Fruit fly (Drosophila melanogaster) whole organism, embryonic: ENCODE measurements around the gene CG13314.

Experiments used
- Bdp1 ChIP-seq: fragments of 200-800 bp; sonication (Bioruptor generic); optimal IDR thresholded peaks from 3 replicates; lab custom pipeline; 2016; ENCODE audit warnings: missing biosample characterization, missing genetic modification characterization
- CG10366 ChIP-seq: fragments of 200-800 bp; sonication (Bioruptor generic); IDR thresholded peaks from 2 replicates; pipeline ENCODE4 v1.3.6; 2022; ENCODE audit warnings: missing biosample characterization, missing genetic modification characterization
- CG10654 ChIP-seq: fragments of 200-800 bp; sonication (Bioruptor generic); optimal IDR thresholded peaks from 2 replicates; lab custom pipeline; 2016; ENCODE audit warnings: missing biosample characterization, missing genetic modification characterization
- CG10979 ChIP-seq: fragments of 200-800 bp; sonication (Bioruptor generic); optimal IDR thresholded peaks from 2 replicates; lab custom pipeline; 2018; ENCODE audit warnings: missing biosample characterization, mild to moderate bottlenecking, missing genetic modification characterization, moderate library complexity
- CG11560 ChIP-seq: fragments of 200-800 bp; sonication (Bioruptor generic); IDR thresholded peaks from 3 replicates; pipeline ENCODE4 v1.3.6; 2022; ENCODE audit warnings: missing biosample characterization, missing genetic modification characterization
- CG14965 ChIP-seq: fragments of 200-800 bp; sonication (Bioruptor generic); optimal IDR thresholded peaks from 2 replicates; lab custom pipeline; 2016; ENCODE audit warnings: missing biosample characterization, missing genetic modification characterization, borderline replicate concordance
- CG15514 ChIP-seq: fragments of 200-800 bp; sonication (Bioruptor generic); optimal IDR thresholded peaks from 3 replicates; lab custom pipeline; 2017; ENCODE audit warnings: missing biosample characterization, missing genetic modification characterization, mild to moderate bottlenecking, moderate library complexity, missing genetic modification reagents
- CG1602 ChIP-seq: fragments of 200-800 bp; sonication (Bioruptor generic); optimal IDR thresholded peaks from 3 replicates; lab custom pipeline; 2016; ENCODE audit warnings: missing biosample characterization, missing genetic modification characterization
- CG18764 ChIP-seq: fragments of 200-800 bp; sonication (Bioruptor generic); optimal IDR thresholded peaks from 3 replicates; lab custom pipeline; 2016; ENCODE audit warnings: missing biosample characterization, missing genetic modification characterization
- CG2120 ChIP-seq: fragments of 200-800 bp; sonication (Bioruptor generic); optimal IDR thresholded peaks from 3 replicates; lab custom pipeline; 2016; ENCODE audit warnings: missing biosample characterization, missing genetic modification characterization
- CG2712 ChIP-seq: fragments of 200-800 bp; optimal IDR thresholded peaks from 3 replicates; lab custom pipeline; 2019; ENCODE audit warnings: missing biosample characterization, mild to moderate bottlenecking, missing genetic modification characterization, moderate library complexity
- CG30020 ChIP-seq: fragments of 200-800 bp; optimal IDR thresholded peaks from 2 replicates; lab custom pipeline; 2019; ENCODE audit warnings: missing biosample characterization, mild to moderate bottlenecking, missing genetic modification characterization, moderate library complexity
- CG3065 ChIP-seq: fragments of 200-800 bp; sonication (Bioruptor generic); optimal IDR thresholded peaks from 2 replicates; lab custom pipeline; 2016; ENCODE audit warnings: missing biosample characterization, missing genetic modification characterization
- CG31388 ChIP-seq: fragments of 200-800 bp; sonication (Bioruptor generic); optimal IDR thresholded peaks from 2 replicates; lab custom pipeline; 2016; ENCODE audit warnings: missing biosample characterization, missing genetic modification characterization
- CG3281 ChIP-seq: fragments of 200-800 bp; sonication (Bioruptor generic); optimal IDR thresholded peaks from 3 replicates; lab custom pipeline; 2017; ENCODE audit warnings: missing biosample characterization, mild to moderate bottlenecking, missing genetic modification characterization
- CG3838 ChIP-seq: fragments of 200-800 bp; sonication (Bioruptor generic); optimal IDR thresholded peaks from 3 replicates; lab custom pipeline; 2016; ENCODE audit warnings: missing biosample characterization, missing genetic modification characterization
- CG3995 ChIP-seq: fragments of 200-800 bp; sonication (Bioruptor generic); optimal IDR thresholded peaks from 3 replicates; lab custom pipeline; 2016; ENCODE audit warnings: missing biosample characterization, missing genetic modification characterization
- CG4854 ChIP-seq: fragments of 200-800 bp; sonication (Bioruptor generic); optimal IDR thresholded peaks from 2 replicates; lab custom pipeline; 2016; ENCODE audit warnings: missing biosample characterization, missing genetic modification characterization, inconsistent platforms
- CG5953 ChIP-seq: fragments of 200-800 bp; sonication (Bioruptor generic); IDR thresholded peaks from 2 replicates; pipeline ENCODE4 v1.3.6; 2022; ENCODE audit warnings: missing biosample characterization, missing genetic modification characterization
- CG7928 ChIP-seq: fragments of 200-800 bp; sonication (Bioruptor generic); optimal IDR thresholded peaks from 2 replicates; lab custom pipeline; 2017; ENCODE audit warnings: missing biosample characterization, mild to moderate bottlenecking, missing genetic modification characterization
- CG8290 ChIP-seq, 3 experiments: fragments of 200-800 bp; sonication (Bioruptor generic); optimal IDR thresholded peaks; 2 replicates each; lab custom pipeline; 2016 to 2019; ENCODE audit warnings: missing biosample characterization in 3 of 3, missing genetic modification characterization in 3 of 3, mild to moderate bottlenecking in 2 of 3, moderate library complexity in 1 of 3
- CG9817 ChIP-seq: fragments of 200-800 bp; sonication (Bioruptor generic); optimal IDR thresholded peaks from 2 replicates; lab custom pipeline; 2018; ENCODE audit warnings: missing biosample characterization, mild to moderate bottlenecking, missing genetic modification characterization, moderate library complexity
- Dbx ChIP-seq: fragments of 200-800 bp; sonication (Bioruptor generic); IDR thresholded peaks from 3 replicates; pipeline ENCODE4 v1.3.6; 2022; ENCODE audit warnings: missing biosample characterization, missing genetic modification characterization
- E2f2 ChIP-seq: fragments of 200-800 bp; sonication (Bioruptor generic); IDR thresholded peaks from 2 replicates; pipeline ENCODE4 v1.3.6; 2022; ENCODE audit warnings: missing biosample characterization, missing genetic modification characterization
- HLHmδ ChIP-seq: fragments of 200-800 bp; sonication (Bioruptor generic); optimal IDR thresholded peaks from 2 replicates; lab custom pipeline; 2018; ENCODE audit warnings: missing biosample characterization, mild to moderate bottlenecking, missing genetic modification characterization, moderate library complexity
- Hr51 ChIP-seq, 2 experiments: fragments of 200-800 bp; sonication (Bioruptor generic); optimal IDR thresholded peaks; 2 replicates in 1 of 2; 3 replicates in 1 of 2; lab custom pipeline; 2016 to 2018; ENCODE audit warnings: missing biosample characterization in 2 of 2, missing genetic modification characterization in 2 of 2, mild to moderate bottlenecking in 1 of 2, moderate library complexity in 1 of 2
- Kr ChIP-seq: fragments of 200-800 bp; sonication (Bioruptor generic); optimal IDR thresholded peaks from 2 replicates; lab custom pipeline; 2017; ENCODE audit warnings: missing biosample characterization, mild to moderate bottlenecking, missing genetic modification characterization
- Lim3 ChIP-seq: fragments of 200-800 bp; sonication (Bioruptor generic); IDR thresholded peaks from 2 replicates; pipeline ENCODE4 v1.3.6; 2022; ENCODE audit warnings: missing biosample characterization, missing genetic modification characterization
- Oaz ChIP-seq: fragments of 200-800 bp; sonication (Bioruptor generic); IDR thresholded peaks from 2 replicates; pipeline ENCODE4 v1.3.6; 2022; ENCODE audit warnings: missing biosample characterization, missing genetic modification characterization
- Sin3A ChIP-seq: fragments of >200 bp; optimal IDR thresholded peaks from 2 replicates; lab custom pipeline; 2018
- Sox102F ChIP-seq: fragments of 200-800 bp; sonication (Bioruptor generic); optimal IDR thresholded peaks from 2 replicates; lab custom pipeline; 2018; ENCODE audit warnings: missing biosample characterization, mild to moderate bottlenecking, missing genetic modification characterization, moderate library complexity
- ac ChIP-seq: fragments of 200-800 bp; sonication (Bioruptor generic); optimal IDR thresholded peaks from 3 replicates; lab custom pipeline; 2017; ENCODE audit warnings: missing biosample characterization, mild to moderate bottlenecking, missing genetic modification characterization
- bab2 ChIP-seq: fragments of 200-800 bp; sonication (Bioruptor generic); optimal IDR thresholded peaks from 2 replicates; lab custom pipeline; 2016; ENCODE audit warnings: missing biosample characterization, missing genetic modification characterization
- bcd ChIP-seq: fragments of 200-800 bp; sonication (Bioruptor generic); optimal IDR thresholded peaks from 2 replicates; lab custom pipeline; 2017; ENCODE audit warnings: missing biosample characterization, mild to moderate bottlenecking, missing genetic modification characterization
- btn ChIP-seq: fragments of 200-800 bp; sonication (Bioruptor generic); optimal IDR thresholded peaks from 2 replicates; lab custom pipeline; 2016; ENCODE audit warnings: missing biosample characterization, missing genetic modification characterization
- ci ChIP-seq: fragments of 200-800 bp; sonication (Bioruptor generic); IDR thresholded peaks from 3 replicates; pipeline ENCODE4 v1.3.6; 2022; ENCODE audit warnings: missing biosample characterization, missing genetic modification characterization
- cwo ChIP-seq: fragments of 200-800 bp; sonication (Bioruptor generic); optimal IDR thresholded peaks from 3 replicates; lab custom pipeline; 2017; ENCODE audit warnings: missing biosample characterization, missing genetic modification characterization, mild to moderate bottlenecking, moderate library complexity, missing genetic modification reagents
- da ChIP-seq: fragments of 200-800 bp; sonication (Bioruptor generic); optimal IDR thresholded peaks from 2 replicates; lab custom pipeline; 2016; ENCODE audit warnings: missing biosample characterization, missing genetic modification characterization
- dmrt99B ChIP-seq: fragments of 200-800 bp; sonication (Bioruptor generic); optimal IDR thresholded peaks from 2 replicates; lab custom pipeline; 2018; ENCODE audit warnings: missing biosample characterization, mild to moderate bottlenecking, missing genetic modification characterization, moderate library complexity
- gce ChIP-seq: fragments of 200-800 bp; sonication (Bioruptor generic); IDR thresholded peaks from 3 replicates; pipeline ENCODE4 v1.3.6; 2022; ENCODE audit warnings: missing biosample characterization, missing genetic modification characterization
- gro ChIP-seq: fragments of 200-800 bp; sonication (Bioruptor generic); optimal IDR thresholded peaks from 2 replicates; lab custom pipeline; 2016; ENCODE audit warnings: missing biosample characterization, missing genetic modification characterization
- lola ChIP-seq, 3 experiments: fragments of >200 bp in 2 of 3; fragments of 200-800 bp in 1 of 3; sonication (Bioruptor generic) in 1 of 3; optimal IDR thresholded peaks; 2 replicates each; lab custom pipeline; 2017 to 2019; ENCODE audit warnings: missing biosample characterization in 3 of 3, missing genetic modification characterization in 3 of 3, mild to moderate bottlenecking in 1 of 3, moderate library complexity in 1 of 3
- mirr ChIP-seq: fragments of 200-800 bp; sonication (Bioruptor generic); optimal IDR thresholded peaks from 3 replicates; lab custom pipeline; 2018; ENCODE audit warnings: missing biosample characterization, mild to moderate bottlenecking, missing genetic modification characterization
- odd ChIP-seq: fragments of 200-800 bp; sonication (Bioruptor generic); optimal IDR thresholded peaks from 2 replicates; lab custom pipeline; 2017; ENCODE audit warnings: missing biosample characterization, mild to moderate bottlenecking, missing genetic modification characterization
- pfk ChIP-seq: fragments of 200-800 bp; sonication (Bioruptor generic); optimal IDR thresholded peaks from 2 replicates; lab custom pipeline; 2018; ENCODE audit warnings: missing biosample characterization, mild to moderate bottlenecking, missing genetic modification characterization, moderate library complexity
- ranshi ChIP-seq: fragments of 200-800 bp; sonication (Bioruptor generic); IDR thresholded peaks from 2 replicates; pipeline ENCODE4 v1.3.6; 2022; ENCODE audit warnings: missing biosample characterization, missing genetic modification characterization
- so ChIP-seq: fragments of 200-800 bp; sonication (Bioruptor generic); IDR thresholded peaks from 3 replicates; pipeline ENCODE4 v1.3.6; 2022; ENCODE audit warnings: missing biosample characterization, missing genetic modification characterization
- sug ChIP-seq: fragments of 200-800 bp; optimal IDR thresholded peaks from 2 replicates; lab custom pipeline; 2019; ENCODE audit warnings: missing biosample characterization, mild to moderate bottlenecking, missing genetic modification characterization, moderate library complexity

CG13314 gene

DNA sequence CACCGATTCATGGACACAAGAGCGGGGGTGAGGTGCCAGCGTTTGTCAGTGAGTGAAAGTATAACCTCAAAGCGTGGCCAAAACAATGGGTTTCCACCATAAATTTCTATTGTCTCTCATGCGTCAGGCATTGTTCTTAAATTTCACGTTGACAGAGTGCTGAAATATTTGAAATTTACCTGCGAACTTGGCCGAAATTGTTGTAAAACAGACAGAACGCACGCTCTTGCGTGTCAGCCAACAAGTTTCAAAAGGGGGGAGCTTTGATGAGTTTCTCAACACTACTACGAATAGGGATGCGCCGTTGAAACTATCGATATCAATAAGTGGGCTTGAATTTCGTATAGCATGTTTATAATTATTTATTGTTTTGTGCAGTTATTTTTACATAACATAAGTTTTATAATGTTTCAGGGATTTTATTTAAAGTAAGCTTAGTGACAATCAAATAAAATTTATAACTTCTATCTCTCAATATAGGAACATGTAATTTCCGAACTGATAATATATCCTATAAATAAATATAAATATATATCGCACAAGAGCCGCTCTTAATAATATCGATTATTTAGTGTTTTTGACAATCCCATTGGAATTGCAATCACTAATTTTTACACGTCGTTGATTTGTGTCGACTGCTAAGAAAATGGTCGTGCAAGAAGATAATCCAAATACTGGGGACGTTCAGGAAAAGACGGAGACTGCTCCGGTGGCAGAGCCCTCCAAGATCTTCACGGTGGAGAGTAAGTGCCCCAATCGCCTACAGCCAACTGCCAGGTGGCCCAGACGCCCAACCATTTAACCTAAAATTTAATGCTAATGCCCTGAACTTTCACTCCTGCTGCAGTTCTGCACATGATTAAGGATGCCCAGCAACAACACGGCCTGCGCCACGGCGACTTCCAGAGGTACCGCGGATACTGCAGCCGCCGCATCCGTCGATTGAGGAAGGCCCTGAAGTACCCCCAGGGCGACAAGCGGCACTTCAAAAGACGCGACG, 6.8 kb upstream of the CG13314 start, which contains the start of the genes pix and Srp68 (continued):
- TF ChIP-seq bab2, result peak; percentile 34
- peak; percentile 76 for TF ChIP-seq CG2120
- no peak for TF ChIP-seq CG11560
- peak; percentile 42 for TF ChIP-seq CG10979 (tag; lab: Kevin White, UChicago)
- peak; percentile 50 for TF ChIP-seq Bdp1 (GFP tag; lab: Kevin White, UChicago)
- TF ChIP-seq Dbx (GFP tag; lab: Robert Waterston, UW), result peak; percentile 67; the same call in 1 of the 3 replicates
- peak; percentile 18 for TF ChIP-seq CG7928
- peak; percentile 66 for TF ChIP-seq CG9817
- TF ChIP-seq ci (GFP tag; lab: Robert Waterston, UW), result no peak
- no peak for TF ChIP-seq Sox102F (GFP tag; lab: Kevin White, UChicago)
- peak; percentile 37 for TF ChIP-seq E2f2 (GFP tag; lab: Robert Waterston, UW)
- TF ChIP-seq Kr, result no peak
- TF ChIP-seq gce (GFP tag; lab: Robert Waterston, UW), result no peak
- no peak for TF ChIP-seq CG14965 (GFP tag; lab: Kevin White, UChicago)
- TF ChIP-seq CG3065, result no peak
- TF ChIP-seq CG15514 (GFP tag; lab: Kevin White, UChicago), result peak; percentile 32
- TF ChIP-seq cwo (GFP tag; lab: Kevin White, UChicago), result no peak
- no peak for TF ChIP-seq gro (GFP tag; lab: Kevin White, UChicago)
- TF ChIP-seq CG4854 (GFP tag; lab: Kevin White, UChicago), result peak; percentile 32
- peak; percentile 46 for TF ChIP-seq CG3281 (GFP tag; lab: Kevin White, UChicago)
- TF ChIP-seq mirr (GFP tag; lab: Kevin White, UChicago), result no peak
- TF ChIP-seq sug, result peak; percentile 79
- peak; percentile 27 for TF ChIP-seq CG10654 (GFP tag; lab: Kevin White, UChicago)
- TF ChIP-seq CG10366 (GFP tag; lab: Robert Waterston, UW), result peak; percentile 37; the same call in 1 of the 2 replicates
- no peak for TF ChIP-seq pfk (GFP tag; lab: Kevin White, UChicago)
- TF ChIP-seq btn (GFP tag; lab: Kevin White, UChicago), result no peak
- no peak for TF ChIP-seq da
- TF ChIP-seq bcd (GFP tag; lab: Kevin White, UChicago), result peak; percentile 51
- TF ChIP-seq dmrt99B (tag; lab: Kevin White, UChicago), result no peak
- TF ChIP-seq HLHmδ (GFP tag; lab: Kevin White, UChicago), result no peak
- peak; percentile 26 for TF ChIP-seq CG3995 (GFP tag; lab: Kevin White, UChicago)
- peak; percentile 53 for TF ChIP-seq CG8290 (GFP tag; optimal IDR thresholded peaks at IDR 0.05; lab: Kevin White, UChicago)
- TF ChIP-seq CG8290 (tag; optimal IDR thresholded peaks at IDR 0.05; lab: Kevin White, UChicago), result peak in 1 of 2 experiments; percentile 39
- TF ChIP-seq lola (GFP tag; optimal IDR thresholded peaks at IDR 0.05; lab: Kevin White, UChicago), result peak in 1 of 3 experiments; percentile 75
- no peak for TF ChIP-seq Oaz (GFP tag; lab: Robert Waterston, UW)
- TF ChIP-seq CG5953 (GFP tag; lab: Robert Waterston, UW), result no peak
- no peak for TF ChIP-seq CG3838 (GFP tag; lab: Kevin White, UChicago)
- no peak for TF ChIP-seq so (GFP tag; lab: Robert Waterston, UW)
- TF ChIP-seq Hr51 (GFP tag; optimal IDR thresholded peaks at IDR 0.05; lab: Kevin White, UChicago), result peak in 1 of 2 experiments; percentile 14
- no peak for TF ChIP-seq ac
- TF ChIP-seq CG30020, result peak; percentile 78
- peak; percentile 31 for TF ChIP-seq CG18764 (GFP tag; lab: Kevin White, UChicago)
- no peak for TF ChIP-seq odd (GFP tag; lab: Kevin White, UChicago)
- peak; percentile 42 for TF ChIP-seq Sin3A
- TF ChIP-seq Lim3 (GFP tag; lab: Robert Waterston, UW), result no peak
- TF ChIP-seq CG31388 (GFP tag; lab: Kevin White, UChicago), result no peak
- peak; percentile 82 for TF ChIP-seq CG2712
- peak; percentile 53 for TF ChIP-seq CG1602 (GFP tag; lab: Kevin White, UChicago)
- peak; percentile 38; the same call in 1 of the 2 replicates for TF ChIP-seq ranshi
